Fruit fly (Drosophila melanogaster) whole organism, wandering third instar larva: ENCODE data around the gene Stip1.

ENCODE experiments used
- Abd-B ChIP-seq: fragments of >200 bp; optimal IDR thresholded peaks from 2 replicates; lab custom pipeline; 2017; ENCODE audit warnings: missing biosample characterization, missing genetic modification characterization
- CG32264 ChIP-seq: fragments of 200-800 bp; sonication (Bioruptor generic); optimal IDR thresholded peaks from 2 replicates; lab custom pipeline; 2016; ENCODE audit warnings: missing biosample characterization, missing genetic modification characterization
- CG9705 ChIP-seq: fragments of 200-800 bp; sonication (Bioruptor generic); optimal IDR thresholded peaks from 2 replicates; lab custom pipeline; 2018; ENCODE audit warnings: missing biosample characterization, mild to moderate bottlenecking, missing genetic modification characterization
- CrebA ChIP-seq: fragments of 200-800 bp; sonication (Bioruptor generic); optimal IDR thresholded peaks from 2 replicates; lab custom pipeline; 2016; ENCODE audit warnings: missing biosample characterization, mild to moderate bottlenecking, missing genetic modification characterization, borderline replicate concordance
- Dfd ChIP-seq: fragments of >200 bp; optimal IDR thresholded peaks from 2 replicates; lab custom pipeline; 2017; ENCODE audit warnings: missing biosample characterization, missing genetic modification characterization
- Dif ChIP-seq: fragments of 200-275, 200-300 bp; sonication (Bioruptor generic); optimal IDR thresholded peaks from 2 replicates; lab custom pipeline; 2018; ENCODE audit warnings: missing biosample characterization, missing genetic modification characterization; ENCODE audit not compliant: partially characterized antibody
- GATAd ChIP-seq: sonication (Bioruptor generic); optimal IDR thresholded peaks from 2 replicates; lab custom pipeline; 2016; ENCODE audit warnings: missing biosample characterization, missing genetic modification characterization
- HLH106 ChIP-seq: fragments of 200-800 bp; optimal IDR thresholded peaks from 3 replicates; lab custom pipeline; 2019; ENCODE audit warnings: missing biosample characterization, mild to moderate bottlenecking, missing genetic modification characterization, moderate library complexity
- Hnf4 ChIP-seq: fragments of 200-800 bp; sonication (Bioruptor generic); optimal IDR thresholded peaks from 2 replicates; lab custom pipeline; 2016; ENCODE audit warnings: missing biosample characterization, mild to moderate bottlenecking, missing genetic modification characterization
- Hr78 ChIP-seq: fragments of >200 bp; optimal IDR thresholded peaks from 2 replicates; lab custom pipeline; 2017; ENCODE audit warnings: missing biosample characterization, missing genetic modification characterization
- Hr83 ChIP-seq: fragments of 200-300 bp; sonication (Bioruptor generic); optimal IDR thresholded peaks from 2 replicates; lab custom pipeline; 2016; ENCODE audit warnings: missing biosample characterization, mild to moderate bottlenecking, missing genetic modification characterization, moderate library complexity; ENCODE audit not compliant: poor library complexity, severe bottlenecking
- Jra ChIP-seq: sonication (Bioruptor generic); optimal IDR thresholded peaks from 2 replicates; lab custom pipeline; 2016; ENCODE audit warnings: missing biosample characterization, missing genetic modification characterization
- Mio ChIP-seq: sonication (Bioruptor generic); optimal IDR thresholded peaks from 2 replicates; lab custom pipeline; 2016; ENCODE audit warnings: missing biosample characterization, missing genetic modification characterization
- Myc ChIP-seq: fragments of >200 bp; optimal IDR thresholded peaks from 2 replicates; lab custom pipeline; 2017
- N ChIP-seq: fragments of >200 bp; optimal IDR thresholded peaks from 2 replicates; lab custom pipeline; 2018; ENCODE audit warnings: missing biosample characterization, missing external identifiers, missing genetic modification characterization
- OdsH ChIP-seq: fragments of 200-800 bp; sonication (Bioruptor generic); optimal IDR thresholded peaks from 2 replicates; lab custom pipeline; 2016; ENCODE audit warnings: missing biosample characterization, mild to moderate bottlenecking, missing genetic modification characterization
- Rel ChIP-seq, 2 experiments: fragments of 200-800 bp; sonication (Bioruptor generic) in 1 of 2; optimal IDR thresholded peaks; 2 replicates in 1 of 2; 3 replicates in 1 of 2; lab custom pipeline; 2016 to 2019; ENCODE audit warnings: mild to moderate bottlenecking in 2 of 2, missing biosample characterization in 2 of 2, missing genetic modification characterization in 2 of 2, moderate library complexity in 1 of 2
- Sp1 ChIP-seq: fragments of 200-800 bp; sonication (Bioruptor generic); optimal IDR thresholded peaks from 3 replicates; lab custom pipeline; 2019; ENCODE audit warnings: missing biosample characterization, mild to moderate bottlenecking, missing genetic modification characterization, moderate library complexity
- Vsx2 ChIP-seq: fragments of 200-300, 225-300 bp; sonication (Bioruptor generic); optimal IDR thresholded peaks from 2 replicates; lab custom pipeline; 2018; ENCODE audit warnings: missing biosample characterization, missing genetic modification characterization; ENCODE audit not compliant: partially characterized antibody
- br ChIP-seq: fragments of 200-800 bp; sonication (Bioruptor generic); optimal IDR thresholded peaks from 2 replicates; lab custom pipeline; 2016; ENCODE audit warnings: missing biosample characterization, missing genetic modification characterization
- brk ChIP-seq: fragments of 200-800 bp; sonication (Bioruptor generic); optimal IDR thresholded peaks from 2 replicates; lab custom pipeline; 2016; ENCODE audit warnings: missing biosample characterization, mild to moderate bottlenecking, missing genetic modification characterization
- dl ChIP-seq, 2 experiments: fragments of 175-275, 200-275 bp in 1 of 2; fragments of 200-275 bp in 1 of 2; sonication (Bioruptor generic); optimal IDR thresholded peaks; lab custom pipeline; 2018; ENCODE audit warnings: mild to moderate bottlenecking in 2 of 2, missing biosample characterization in 2 of 2, missing genetic modification characterization in 2 of 2, moderate library complexity in 2 of 2; ENCODE audit not compliant: partially characterized antibody in 2 of 2, insufficient read depth in 1 of 2
- dmrt93B ChIP-seq: fragments of 200-800 bp; sonication (Bioruptor generic); optimal IDR thresholded peaks from 2 replicates; lab custom pipeline; 2018; ENCODE audit warnings: missing biosample characterization, mild to moderate bottlenecking, missing genetic modification characterization
- dsf ChIP-seq: sonication (Bioruptor generic); optimal IDR thresholded peaks from 2 replicates; lab custom pipeline; 2016; ENCODE audit warnings: missing biosample characterization, missing genetic modification characterization, borderline replicate concordance
- ey ChIP-seq: fragments of 200-800 bp; sonication (Bioruptor generic); optimal IDR thresholded peaks from 2 replicates; lab custom pipeline; 2016; ENCODE audit warnings: missing biosample characterization, missing genetic modification characterization
- foxo ChIP-seq, 2 experiments: fragments of 200-800 bp; sonication (Bioruptor generic); optimal IDR thresholded peaks; 2 replicates in 1 of 2; 3 replicates in 1 of 2; lab custom pipeline; 2016 to 2017; ENCODE audit warnings: missing biosample characterization in 2 of 2, missing genetic modification characterization in 2 of 2
- fru ChIP-seq: fragments of 200-800 bp; sonication (Bioruptor generic); optimal IDR thresholded peaks from 3 replicates; lab custom pipeline; 2016; ENCODE audit warnings: missing biosample characterization, mild to moderate bottlenecking, missing genetic modification characterization
- h ChIP-seq: fragments of 200-800 bp; sonication (Bioruptor generic); optimal IDR thresholded peaks from 3 replicates; lab custom pipeline; 2016; ENCODE audit warnings: missing biosample characterization, mild to moderate bottlenecking, missing genetic modification characterization
- jim ChIP-seq: fragments of 175-275, 200-325 bp; sonication (Bioruptor generic); optimal IDR thresholded peaks from 2 replicates; lab custom pipeline; 2016; ENCODE audit warnings: missing biosample characterization, mild to moderate bottlenecking, missing genetic modification characterization
- lola ChIP-seq: fragments of >200 bp; optimal IDR thresholded peaks from 2 replicates; lab custom pipeline; 2017; ENCODE audit warnings: missing biosample characterization, missing genetic modification characterization
- pan ChIP-seq: fragments of >200 bp; optimal IDR thresholded peaks from 2 replicates; lab custom pipeline; 2017
- psq ChIP-seq: fragments of 200-800 bp; sonication (Bioruptor generic); optimal IDR thresholded peaks from 3 replicates; lab custom pipeline; 2017; ENCODE audit warnings: missing biosample characterization, mild to moderate bottlenecking, missing genetic modification characterization, moderate library complexity
- rgr ChIP-seq: fragments of 200-800 bp; sonication (Bioruptor generic); optimal IDR thresholded peaks from 3 replicates; lab custom pipeline; 2016; ENCODE audit warnings: missing biosample characterization, mild to moderate bottlenecking, missing genetic modification characterization
- sage ChIP-seq: fragments of 200-800 bp; sonication (Bioruptor generic); optimal IDR thresholded peaks from 2 replicates; lab custom pipeline; 2016; ENCODE audit warnings: missing biosample characterization, mild to moderate bottlenecking, missing genetic modification characterization
- sv ChIP-seq: fragments of 200-800 bp; sonication (Bioruptor generic); optimal IDR thresholded peaks from 3 replicates; lab custom pipeline; 2016; ENCODE audit warnings: missing biosample characterization, missing genetic modification characterization
- tai ChIP-seq: sonication (Bioruptor generic); optimal IDR thresholded peaks from 2 replicates; lab custom pipeline; 2016; ENCODE audit warnings: missing biosample characterization, missing genetic modification characterization
- usp ChIP-seq: fragments of >200 bp; optimal IDR thresholded peaks from 2 replicates; lab custom pipeline; 2017; ENCODE audit warnings: missing biosample characterization, missing genetic modification characterization
- woc ChIP-seq: sonication (Bioruptor generic); optimal IDR thresholded peaks from 2 replicates; lab custom pipeline; 2016; ENCODE audit warnings: missing biosample characterization, mild to moderate bottlenecking, missing genetic modification characterization

Gene Stip1

DNA sequence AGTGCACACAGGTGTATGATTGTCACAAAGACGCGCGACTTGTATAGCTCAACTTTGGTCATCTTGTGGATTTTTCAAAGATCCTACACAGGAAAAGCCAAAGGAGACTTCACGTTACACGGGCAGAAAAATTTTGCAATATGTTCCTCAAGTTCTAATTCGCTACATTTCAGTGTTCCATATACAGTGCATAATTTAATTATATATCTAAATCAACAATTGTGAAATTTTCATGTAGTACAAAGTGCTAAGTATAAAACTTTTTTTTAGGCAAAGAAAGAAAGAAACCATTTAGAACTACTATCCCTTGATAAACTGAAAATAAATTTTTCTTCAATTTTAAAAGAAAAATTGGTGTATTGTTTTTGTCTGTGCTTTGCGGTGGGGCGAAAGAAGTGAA lies 4.0 kb upstream of the Stip1 start:
- TF ChIP-seq pan (no peak), usp (GFP tag; lab: Kevin White, UChicago) (no peak), jim (GFP tag; lab: Kevin White, UChicago) (no peak), br (no peak), sage (no peak), GATAd (GFP tag; lab: Kevin White, UChicago) (no peak), tai (GFP tag; lab: Kevin White, UChicago) (no peak), rgr (no peak)

DNA sequence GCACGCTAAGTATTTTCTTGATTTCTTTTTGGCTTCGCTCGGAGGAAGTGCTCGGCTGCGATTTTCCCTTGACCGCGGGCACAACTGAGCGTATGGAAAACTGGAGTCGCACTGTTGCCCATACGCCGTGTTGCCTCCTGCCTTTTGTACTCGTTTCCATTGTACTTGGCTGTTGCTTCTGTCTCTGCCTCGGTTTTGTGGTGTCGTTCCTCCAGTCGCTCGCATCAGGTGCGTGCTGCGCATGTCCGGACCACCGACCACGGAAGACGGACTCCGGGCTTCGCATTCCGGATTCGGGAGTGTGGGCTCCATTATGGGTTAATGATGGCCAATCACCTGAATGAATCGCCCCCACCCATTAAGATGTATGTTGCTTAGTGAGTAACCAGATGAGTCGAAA lies 3.3 kb upstream of the Stip1 start, which contains the start of gene CG3625:
CG3625 (minus strand) TSS at position 139 of the 400 bp plus-strand sequence.
- no peak for TF ChIP-seq CrebA (GFP tag; lab: Kevin White, UChicago)
- no peak for TF ChIP-seq dmrt93B
- no peak for TF ChIP-seq Sp1
- no peak for TF ChIP-seq Vsx2 (GFP tag; lab: Kevin White, UChicago)
- no peak for TF ChIP-seq Dfd
- no peak for TF ChIP-seq psq (GFP tag; lab: Kevin White, UChicago)
- no peak for TF ChIP-seq Hr78

DNA sequence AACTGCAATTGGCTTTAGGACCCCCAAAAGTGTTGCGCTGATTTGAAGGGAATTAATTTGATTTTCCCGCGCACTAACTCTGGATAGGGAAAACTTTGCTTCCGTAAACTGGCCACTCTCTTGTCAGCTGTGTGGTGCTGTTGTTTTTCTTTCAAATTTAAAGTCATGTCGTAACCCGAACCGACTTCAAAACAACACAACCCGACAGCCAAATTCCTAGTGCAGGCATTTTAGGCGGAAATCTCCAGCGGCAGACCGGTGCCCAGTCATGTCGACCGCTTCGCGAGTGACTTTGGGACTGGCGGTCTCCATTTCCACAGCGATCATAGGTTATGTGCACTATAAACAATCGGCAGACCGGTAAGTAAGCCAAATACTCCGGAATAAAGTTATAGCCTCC lies 2.6 kb upstream of the Stip1 start, which contains the start of gene CG11562:
CG11562 (plus strand) TSS at position 119 of the 400 bp plus-strand sequence.
- TF ChIP-seq sage (no peak), Hr83 (no peak), Jra (GFP tag; lab: Kevin White, UChicago) (no peak), GATAd (GFP tag; lab: Kevin White, UChicago) (no peak), brk (GFP tag; lab: Kevin White, UChicago) (no peak), Sp1 (no peak), dl (GFP tag; optimal IDR thresholded peaks at IDR 0.05; lab: Kevin White, UChicago; ENCODE audit: insufficient read depth in 1 of 2, partially characterized antibody in 2 of 2) (no peak), br (no peak), OdsH (no peak), Vsx2 (GFP tag; lab: Kevin White, UChicago) (no peak), CrebA (GFP tag; lab: Kevin White, UChicago) (no peak), dsf (GFP tag; lab: Kevin White, UChicago) (no peak), psq (GFP tag; lab: Kevin White, UChicago) (no peak), sv (GFP tag; lab: Kevin White, UChicago) (no peak), fru (no peak), usp (GFP tag; lab: Kevin White, UChicago) (no peak), rgr (no peak), tai (GFP tag; lab: Kevin White, UChicago) (no peak), pan (no peak), Dif (GFP tag; lab: Kevin White, UChicago) (no peak)

DNA sequence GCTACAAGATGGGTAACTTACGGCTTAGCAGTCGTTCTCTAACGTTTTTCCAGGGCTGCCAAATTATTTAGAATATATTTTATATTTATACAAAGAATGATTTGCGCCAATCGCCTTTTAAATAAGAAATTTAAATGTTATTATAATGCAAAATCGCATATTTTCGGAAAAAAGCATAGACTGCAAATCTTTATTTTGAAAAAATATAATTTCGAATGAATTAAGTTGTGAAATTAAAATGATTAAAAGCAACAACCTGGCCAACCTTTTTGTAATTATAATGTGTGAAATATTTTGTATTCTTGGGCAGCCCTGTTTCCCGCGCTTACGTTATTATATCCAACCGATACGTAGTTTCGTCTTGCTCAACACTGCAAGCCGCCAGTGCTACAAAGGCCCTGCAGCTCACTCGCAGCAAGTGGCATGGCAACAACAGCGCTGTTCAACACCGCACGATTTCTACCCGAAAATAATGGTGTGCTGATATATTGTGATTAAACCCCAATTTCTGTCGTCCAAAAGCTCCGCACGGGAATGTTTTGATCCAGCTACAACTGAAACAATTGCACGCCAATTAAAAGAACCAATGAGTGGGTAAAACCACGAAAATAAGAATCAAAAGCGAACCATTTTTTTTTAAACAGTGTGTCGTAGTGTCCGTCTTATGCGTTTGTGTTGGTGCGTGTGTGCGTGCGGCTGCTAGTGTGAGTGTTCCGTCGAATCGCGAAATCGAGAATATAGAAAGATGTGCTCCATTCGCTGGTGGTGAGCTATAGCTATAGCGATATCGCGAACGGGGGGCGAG lies 2.8 kb downstream of the Stip1 start, which contains the start of gene Pi3K21B:
Pi3K21B (plus strand) TSS at position 401 of the 805 bp plus-strand sequence.
- peak; percentile 91 for TF ChIP-seq sv (GFP tag; lab: Kevin White, UChicago)
- TF ChIP-seq HLH106 (tag; lab: Kevin White, UChicago): peak; percentile 93
- TF ChIP-seq psq (GFP tag; lab: Kevin White, UChicago): peak; percentile 85
- peak; percentile 98 for TF ChIP-seq tai (GFP tag; lab: Kevin White, UChicago)
- peak; percentile 89 for TF ChIP-seq Mio (GFP tag; lab: Kevin White, UChicago)
- TF ChIP-seq fru: peak; percentile 92
- TF ChIP-seq Abd-B (GFP tag; lab: Kevin White, UChicago): no peak
- TF ChIP-seq Hnf4: peak; percentile 98
- TF ChIP-seq Hr83: peak; percentile 100
- no peak for TF ChIP-seq dl (GFP tag; optimal IDR thresholded peaks at IDR 0.05; lab: Kevin White, UChicago; ENCODE audit: insufficient read depth in 1 of 2, partially characterized antibody in 2 of 2)
- TF ChIP-seq Dfd: peak; percentile 12
- TF ChIP-seq Myc (lab: Kevin White, UChicago): no peak
- TF ChIP-seq N (GFP tag; lab: Kevin White, UChicago): peak; percentile 16
- TF ChIP-seq h (GFP tag; lab: Kevin White, UChicago): peak; percentile 90
- peak; percentile 89 for TF ChIP-seq OdsH
- peak; percentile 37 for TF ChIP-seq Dif (GFP tag; lab: Kevin White, UChicago)
- no peak for TF ChIP-seq lola (GFP tag; lab: Kevin White, UChicago)
- TF ChIP-seq sage: peak; percentile 71
- peak; percentile 94 for TF ChIP-seq br
- no peak for TF ChIP-seq GATAd (GFP tag; lab: Kevin White, UChicago)
- TF ChIP-seq brk (GFP tag; lab: Kevin White, UChicago): peak; percentile 76
- peak; percentile 85 for TF ChIP-seq CG9705
- peak; percentile 49 to 98 for TF ChIP-seq foxo (GFP tag; optimal IDR thresholded peaks at IDR 0.05; lab: Kevin White, UChicago)
- TF ChIP-seq rgr: peak; percentile 95
- TF ChIP-seq jim (GFP tag; lab: Kevin White, UChicago): peak; percentile 92
- peak; percentile 92 for TF ChIP-seq ey (GFP tag; lab: Kevin White, UChicago)
- TF ChIP-seq woc (GFP tag; lab: Kevin White, UChicago): peak; percentile 79
- no peak for TF ChIP-seq pan
- TF ChIP-seq usp (GFP tag; lab: Kevin White, UChicago): no peak
- TF ChIP-seq dsf (GFP tag; lab: Kevin White, UChicago): peak; percentile 93
- TF ChIP-seq Rel (GFP tag; optimal IDR thresholded peaks at IDR 0.05; lab: Kevin White, UChicago): no peak
- peak; percentile 25 for TF ChIP-seq Rel (tag; optimal IDR thresholded peaks at IDR 0.05; lab: Kevin White, UChicago)
- TF ChIP-seq CG32264 (GFP tag; lab: Kevin White, UChicago): peak; percentile 91
- peak; percentile 86 for TF ChIP-seq dmrt93B
- peak; percentile 96 for TF ChIP-seq Jra (GFP tag; lab: Kevin White, UChicago)
